Worm (Caenorhabditis elegans) whole organism, mixed stage, embryonic: ENCODE measurements around the gene Y6G8.2.
"Not testable (repeated sequence)": the region's sequence is repeated elsewhere in the genome, so short reads cannot be mapped to it uniquely, and the experiment has no call there.

ENCODE experiments used
- M03D4.4 ChIP-seq: sonication (generic microtip); optimal IDR thresholded peaks from 2 replicates; lab custom pipeline; 2017; ENCODE audit warnings: mild to moderate bottlenecking, missing genetic modification characterization, missing compliant biosample characterization
- bed-3 ChIP-seq: fragments of 200-800 bp; sonication (Bioruptor generic); optimal IDR thresholded peaks from 3 replicates; lab custom pipeline; 2018; ENCODE audit warnings: mild to moderate bottlenecking, missing genetic modification characterization, moderate library complexity, missing compliant biosample characterization
- blmp-1 ChIP-seq: fragments of 150-350 bp; optimal IDR thresholded peaks from 2 replicates; lab custom pipeline; 2014; ENCODE audit warnings: missing biosample characterization, missing genetic modification characterization
- ceh-39 ChIP-seq: fragments of 150-350 bp; optimal IDR thresholded peaks from 2 replicates; lab custom pipeline; 2014; ENCODE audit warnings: missing biosample characterization, missing genetic modification characterization
- ceh-43 ChIP-seq: fragments of 200-800 bp; sonication (Bioruptor generic); optimal IDR thresholded peaks from 2 replicates; lab custom pipeline; 2018; ENCODE audit warnings: mild to moderate bottlenecking, missing genetic modification characterization, moderate library complexity, missing compliant biosample characterization
- ceh-83 ChIP-seq: fragments of 200-800 bp; sonication (Bioruptor generic); optimal IDR thresholded peaks from 2 replicates; lab custom pipeline; 2018; ENCODE audit warnings: mild to moderate bottlenecking, missing genetic modification characterization, missing compliant biosample characterization
- ces-1 ChIP-seq: fragments of 150-350 bp; optimal IDR thresholded peaks from 2 replicates; lab custom pipeline; 2014; ENCODE audit warnings: missing biosample characterization, missing genetic modification reagents, missing genetic modification characterization
- cnd-1 ChIP-seq: fragments of 200-800 bp; sonication (Bioruptor generic); optimal IDR thresholded peaks from 2 replicates; lab custom pipeline; 2018; ENCODE audit warnings: mild to moderate bottlenecking, missing genetic modification characterization, missing compliant biosample characterization
- drap-1 ChIP-seq: fragments of 200-800 bp; sonication (Bioruptor generic); optimal IDR thresholded peaks from 3 replicates; lab custom pipeline; 2018; ENCODE audit warnings: mild to moderate bottlenecking, missing genetic modification characterization, missing compliant biosample characterization
- elt-1 ChIP-seq: sonication (generic microtip); optimal IDR thresholded peaks from 2 replicates; lab custom pipeline; 2017; ENCODE audit warnings: missing genetic modification characterization, mild to moderate bottlenecking, missing compliant biosample characterization, antibody characterized with exemption, moderate library complexity, borderline replicate concordance; ENCODE audit not compliant: insufficient read depth
- elt-3 ChIP-seq: fragments of 150-350 bp; optimal IDR thresholded peaks from 2 replicates; lab custom pipeline; 2014; ENCODE audit warnings: missing biosample characterization, missing genetic modification characterization
- flh-1 ChIP-seq: fragments of 200-800 bp; sonication (Bioruptor generic); optimal IDR thresholded peaks from 2 replicates; lab custom pipeline; 2018; ENCODE audit warnings: mild to moderate bottlenecking, missing genetic modification characterization, moderate library complexity, missing compliant biosample characterization
- ham-2 ChIP-seq: fragments of 200-800 bp; sonication (Bioruptor generic); optimal IDR thresholded peaks from 2 replicates; lab custom pipeline; 2018; ENCODE audit warnings: mild to moderate bottlenecking, missing genetic modification characterization, missing compliant biosample characterization
- hlh-1 ChIP-seq: fragments of 150-350 bp; optimal IDR thresholded peaks from 2 replicates; lab custom pipeline; 2014; ENCODE audit warnings: missing biosample characterization, missing genetic modification reagents, missing genetic modification characterization
- lin-13 ChIP-seq: fragments of 150-350 bp; optimal IDR thresholded peaks from 2 replicates; lab custom pipeline; 2014; ENCODE audit warnings: missing biosample characterization, missing genetic modification characterization
- lin-32 ChIP-seq: fragments of 200-800 bp; sonication (Bioruptor generic); optimal IDR thresholded peaks from 2 replicates; lab custom pipeline; 2018; ENCODE audit warnings: mild to moderate bottlenecking, missing genetic modification characterization, missing compliant biosample characterization
- lsy-2 ChIP-seq: fragments of 150-350 bp; optimal IDR thresholded peaks from 2 replicates; lab custom pipeline; 2014; ENCODE audit warnings: missing biosample characterization, missing genetic modification characterization
- mab-5 ChIP-seq: fragments of 150-350 bp; optimal IDR thresholded peaks from 2 replicates; lab custom pipeline; 2014; ENCODE audit warnings: missing biosample characterization, missing genetic modification characterization
- mep-1 ChIP-seq: fragments of 150-350 bp; optimal IDR thresholded peaks from 2 replicates; lab custom pipeline; 2017; ENCODE audit warnings: missing biosample characterization, missing genetic modification reagents, missing genetic modification characterization, inconsistent platforms
- mls-2 ChIP-seq: sonication (generic microtip); optimal IDR thresholded peaks from 2 replicates; lab custom pipeline; 2016; ENCODE audit warnings: mild to moderate bottlenecking, missing genetic modification characterization, moderate library complexity, missing compliant biosample characterization
- nhr-2 ChIP-seq: fragments of 150-350 bp; optimal IDR thresholded peaks from 2 replicates; lab custom pipeline; 2014; ENCODE audit warnings: missing biosample characterization, missing genetic modification characterization
- nhr-237 ChIP-seq: fragments of 150-350 bp; optimal IDR thresholded peaks from 2 replicates; lab custom pipeline; 2014; ENCODE audit warnings: missing biosample characterization, missing genetic modification characterization
- nhr-28 ChIP-seq: fragments of 150-350 bp; optimal IDR thresholded peaks from 2 replicates; lab custom pipeline; 2014; ENCODE audit warnings: missing biosample characterization, missing genetic modification characterization
- nhr-76 ChIP-seq: sonication (generic microtip); optimal IDR thresholded peaks from 2 replicates; lab custom pipeline; 2017; ENCODE audit warnings: missing biosample characterization, missing genetic modification characterization
- sem-2 ChIP-seq: fragments of 200-800 bp; sonication (Bioruptor generic); optimal IDR thresholded peaks from 2 replicates; lab custom pipeline; 2018; ENCODE audit warnings: mild to moderate bottlenecking, missing genetic modification characterization, missing compliant biosample characterization
- snpc-4 ChIP-seq: fragments of 150-350 bp; optimal IDR thresholded peaks from 2 replicates; lab custom pipeline; 2014; ENCODE audit warnings: missing biosample characterization, missing genetic modification characterization
- tbx-8 ChIP-seq: fragments of 200-800 bp; sonication (Bioruptor generic); optimal IDR thresholded peaks from 2 replicates; lab custom pipeline; 2018; ENCODE audit warnings: mild to moderate bottlenecking, missing genetic modification characterization, moderate library complexity, missing compliant biosample characterization
- unc-39 ChIP-seq: fragments of 150-350 bp; optimal IDR thresholded peaks from 2 replicates; lab custom pipeline; 2014; ENCODE audit warnings: missing biosample characterization, missing genetic modification characterization
- zip-8 ChIP-seq: fragments of 150-350 bp; optimal IDR thresholded peaks from 2 replicates; lab custom pipeline; 2014; ENCODE audit warnings: missing biosample characterization, missing genetic modification characterization
- ztf-11 ChIP-seq: fragments of 150-350 bp; optimal IDR thresholded peaks from 2 replicates; lab custom pipeline; 2014; ENCODE audit warnings: missing biosample characterization, missing genetic modification characterization

Gene Y6G8.2

DNA sequence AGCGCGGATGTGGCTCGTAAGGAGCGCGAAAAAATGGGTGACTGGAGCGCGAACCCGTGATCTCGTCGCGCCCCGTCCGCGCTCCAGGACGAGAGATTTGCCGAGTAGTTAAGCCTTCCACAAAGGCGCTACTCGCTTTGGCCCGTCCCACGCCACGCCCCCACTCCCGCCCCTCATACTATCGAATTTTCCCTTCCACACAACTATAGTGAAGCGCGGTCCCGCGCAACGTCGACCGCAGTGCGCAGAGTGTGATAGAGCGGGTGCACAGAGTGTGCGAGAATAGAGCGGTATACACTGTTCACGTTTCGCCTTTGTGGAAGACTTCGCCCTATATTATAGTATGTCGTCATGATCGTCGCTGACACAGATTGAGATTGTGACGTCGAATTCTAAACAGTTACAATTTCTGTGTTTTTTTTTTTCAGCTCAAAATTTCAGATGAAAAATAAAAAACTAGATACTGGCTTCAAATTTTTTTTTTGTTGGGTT is 14.4 kb downstream of the Y6G8.2 start, which contains the start of gene fbxa-133:
Gene fbxa-133, plus strand, starts transcription at position 442 of the 492 bp plus-strand sequence.
- TF ChIP-seq blmp-1; elt-1 (tag; lab: Kevin White, UChicago); lin-32 (GFP tag; lab: Kevin White, UChicago): not testable (repeated sequence)

DNA sequence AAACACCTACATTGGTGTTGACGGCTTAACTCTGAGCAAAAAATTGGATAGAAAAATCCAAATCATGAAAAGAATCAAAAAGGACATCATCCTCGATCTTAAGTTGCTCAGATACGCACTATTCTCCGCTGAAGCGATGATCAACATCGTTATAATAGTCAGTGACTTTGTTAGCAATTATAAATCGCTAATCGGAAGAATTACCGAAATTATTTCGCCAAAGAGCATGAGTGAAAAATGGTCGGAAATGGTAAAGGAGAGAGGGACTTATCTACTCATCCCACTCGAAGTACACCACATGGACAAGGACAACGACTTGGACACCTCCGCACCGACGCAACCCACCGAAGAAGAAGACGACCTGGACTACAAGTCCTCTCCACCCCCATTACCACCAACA is 18.7 kb downstream of the Y6G8.2 start:
- no peak for TF ChIP-seq ceh-83 (GFP tag; lab: Kevin White, UChicago)
- TF ChIP-seq ham-2 (GFP tag; lab: Kevin White, UChicago) = no peak
- no peak for TF ChIP-seq nhr-237
- TF ChIP-seq M03D4.4 (tag; lab: Kevin White, UChicago) = no peak
- TF ChIP-seq cnd-1 (tag; lab: Kevin White, UChicago) = no peak
- TF ChIP-seq mep-1 = no peak
- TF ChIP-seq sem-2 (GFP tag; lab: Kevin White, UChicago) = no peak
- TF ChIP-seq ceh-39 (tag; lab: Kevin White, UChicago) = no peak
- TF ChIP-seq zip-8 (tag; lab: Kevin White, UChicago) = no peak
- TF ChIP-seq nhr-28 (tag; lab: Kevin White, UChicago) = no peak
- TF ChIP-seq tbx-8 (GFP tag; lab: Kevin White, UChicago) = no peak
- no peak for TF ChIP-seq ztf-11 (tag; lab: Kevin White, UChicago)
- TF ChIP-seq nhr-2 (tag; lab: Kevin White, UChicago) = no peak
- TF ChIP-seq hlh-1 = no peak
- no peak for TF ChIP-seq mls-2 (tag; lab: Kevin White, UChicago)
- TF ChIP-seq ces-1 (GFP tag; lab: Kevin White, UChicago) = no peak
- no peak for TF ChIP-seq drap-1 (GFP tag; lab: Kevin White, UChicago)

DNA sequence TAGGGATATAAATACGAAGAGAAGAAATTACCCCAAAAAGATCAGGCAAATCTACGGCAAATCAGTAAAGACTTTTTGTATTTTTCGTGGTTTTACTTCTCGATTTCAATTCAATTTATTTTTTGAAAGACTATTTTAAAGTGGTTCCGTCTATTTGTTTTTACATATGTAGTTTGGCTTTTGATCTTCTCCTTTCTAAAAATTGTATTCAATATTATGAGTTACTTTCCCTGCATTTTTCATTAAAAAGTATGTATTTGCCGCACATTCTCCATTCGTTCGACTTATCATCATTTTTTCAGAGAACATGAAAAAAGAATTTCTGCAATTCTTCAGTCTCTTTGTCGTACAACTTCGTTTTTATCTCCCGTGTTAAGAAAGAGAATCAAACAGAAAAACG is 31.9 kb downstream of the Y6G8.2 start, which contains the start of gene C38D9.2:
Gene C38D9.2, plus strand, starts transcription at position 301 of the 400 bp plus-strand sequence.
- TF ChIP-seq mab-5 (tag; lab: Kevin White, UChicago) = no peak
- no peak for TF ChIP-seq elt-3 (tag; lab: Kevin White, UChicago)
- no peak for TF ChIP-seq elt-1 (tag; lab: Kevin White, UChicago)
- no peak for TF ChIP-seq lsy-2 (tag; lab: Kevin White, UChicago)
- TF ChIP-seq zip-8 (tag; lab: Kevin White, UChicago) = no peak
- no peak for TF ChIP-seq mls-2 (tag; lab: Kevin White, UChicago)
- no peak for TF ChIP-seq ces-1 (GFP tag; lab: Kevin White, UChicago)
- no peak for TF ChIP-seq bed-3 (GFP tag; lab: Kevin White, UChicago)
- TF ChIP-seq cnd-1 (tag; lab: Kevin White, UChicago) = no peak
- no peak for TF ChIP-seq M03D4.4 (tag; lab: Kevin White, UChicago)
- TF ChIP-seq snpc-4 (tag; lab: Kevin White, UChicago) = no peak
- no peak for TF ChIP-seq nhr-76
- TF ChIP-seq mep-1 = no peak
- no peak for TF ChIP-seq hlh-1
- no peak for TF ChIP-seq nhr-28 (tag; lab: Kevin White, UChicago)
- TF ChIP-seq unc-39 (tag; lab: Kevin White, UChicago) = no peak
- TF ChIP-seq lin-13 (tag; lab: Kevin White, UChicago) = no peak
- no peak for TF ChIP-seq blmp-1

DNA sequence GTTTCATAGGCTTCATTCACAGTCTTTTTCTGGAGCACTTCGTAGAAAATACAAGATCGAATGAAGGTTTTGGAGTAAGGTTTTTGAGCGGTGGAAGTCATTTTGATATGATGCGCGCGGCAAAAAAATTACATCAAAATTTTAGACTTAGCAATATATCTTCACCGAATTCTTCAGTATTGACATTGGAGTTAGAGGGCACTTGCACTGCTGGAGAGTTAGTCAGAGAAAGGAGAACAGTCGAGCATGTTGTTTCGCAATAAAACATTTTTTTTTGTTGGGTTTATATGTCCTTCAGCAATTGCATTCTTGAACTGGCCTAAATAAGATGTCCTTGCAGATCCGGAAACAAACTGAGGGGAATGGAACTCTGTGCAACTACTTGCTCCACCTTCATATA is 32.9 kb downstream of the Y6G8.2 start, which contains the start of gene fbxa-171:
Gene fbxa-171, minus strand, starts transcription at position 101 of the 400 bp plus-strand sequence.
- TF ChIP-seq flh-1 (GFP tag; lab: Kevin White, UChicago) = no peak
- TF ChIP-seq nhr-28 (tag; lab: Kevin White, UChicago) = no peak
- no peak for TF ChIP-seq mep-1
- TF ChIP-seq blmp-1 = no peak
- no peak for TF ChIP-seq ceh-83 (GFP tag; lab: Kevin White, UChicago)
- TF ChIP-seq nhr-237 = no peak
- TF ChIP-seq elt-1 (tag; lab: Kevin White, UChicago) = no peak
- no peak for TF ChIP-seq snpc-4 (tag; lab: Kevin White, UChicago)
- no peak for TF ChIP-seq ztf-11 (tag; lab: Kevin White, UChicago)
- TF ChIP-seq mab-5 (tag; lab: Kevin White, UChicago) = no peak
- TF ChIP-seq elt-3 (tag; lab: Kevin White, UChicago) = no peak
- no peak for TF ChIP-seq mls-2 (tag; lab: Kevin White, UChicago)

DNA sequence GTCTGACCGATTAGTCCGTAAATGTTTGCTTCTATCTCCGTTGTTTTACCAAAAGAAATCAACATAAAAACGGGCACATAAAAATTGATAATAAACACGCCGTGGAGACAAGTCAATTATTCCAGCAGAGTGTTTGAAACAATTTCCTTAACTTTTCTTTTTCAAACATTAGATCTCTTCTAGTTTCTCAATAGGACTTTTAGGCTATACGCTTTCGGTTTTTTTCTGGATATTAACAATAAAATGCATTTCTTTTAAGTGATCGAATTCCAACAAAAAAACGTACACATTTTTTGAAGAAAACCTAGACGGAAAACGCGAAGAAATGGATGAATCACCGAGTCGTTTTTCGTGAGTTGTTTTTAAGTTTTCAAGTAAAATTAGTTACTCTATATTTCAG is 39.8 kb downstream of the Y6G8.2 start, which contains the start of gene fbxa-172:
Gene fbxa-172, plus strand, starts transcription at position 301 of the 400 bp plus-strand sequence.
- no peak for TF ChIP-seq drap-1 (GFP tag; lab: Kevin White, UChicago)
- TF ChIP-seq flh-1 (GFP tag; lab: Kevin White, UChicago) = no peak
- TF ChIP-seq elt-1 (tag; lab: Kevin White, UChicago) = no peak
- no peak for TF ChIP-seq elt-3 (tag; lab: Kevin White, UChicago)
- no peak for TF ChIP-seq ceh-43 (GFP tag; lab: Kevin White, UChicago)
